Worm (Caenorhabditis elegans) whole organism, early embryonic: ENCODE measurements around the gene trpp-4.
"Not testable (repeated sequence)": the region's sequence is repeated elsewhere in the genome, so short reads cannot be mapped to it uniquely, and the experiment has no call there.

Source experiments
- B0310.2 ChIP-seq: sonication (generic microtip); optimal IDR thresholded peaks from 2 replicates; lab custom pipeline; 2016; ENCODE audit warnings: mild to moderate bottlenecking, missing genetic modification characterization, missing compliant biosample characterization
- F13C5.2 ChIP-seq: sonication (generic microtip); optimal IDR thresholded peaks from 2 replicates; lab custom pipeline; 2017; ENCODE audit warnings: mild to moderate bottlenecking, missing genetic modification characterization, inconsistent platforms, missing compliant biosample characterization
- aly-1 ChIP-seq: sonication (generic microtip); optimal IDR thresholded peaks from 2 replicates; lab custom pipeline; 2016; ENCODE audit warnings: missing genetic modification characterization, missing compliant biosample characterization
- ama-1 ChIP-seq: fragments of 150-350 bp; optimal IDR thresholded peaks from 2 replicates; lab custom pipeline; 2014
- ceh-13 ChIP-seq: fragments of 200-800 bp; sonication (Bioruptor generic); optimal IDR thresholded peaks from 2 replicates; lab custom pipeline; 2018; ENCODE audit warnings: mild to moderate bottlenecking, missing genetic modification characterization, missing compliant biosample characterization
- ceh-36 ChIP-seq: sonication (generic microtip); optimal IDR thresholded peaks from 2 replicates; lab custom pipeline; 2016; ENCODE audit warnings: missing genetic modification characterization, inconsistent platforms, missing compliant biosample characterization
- ets-7 ChIP-seq: sonication (generic microtip); optimal IDR thresholded peaks from 2 replicates; lab custom pipeline; 2016; ENCODE audit warnings: missing genotype, missing genetic modification characterization, missing compliant biosample characterization
- flt-1 ChIP-seq: fragments of 200-800 bp; sonication (Bioruptor generic); IDR thresholded peaks from 2 replicates; pipeline ENCODE4 v1.3.6; 2022; ENCODE audit warnings: missing genetic modification characterization, missing compliant biosample characterization
- hmbx-1 ChIP-seq: sonication (generic microtip); optimal IDR thresholded peaks from 2 replicates; lab custom pipeline; 2016; ENCODE audit warnings: mild to moderate bottlenecking, missing genetic modification characterization, missing compliant biosample characterization
- hmg-4 ChIP-seq: fragments of 200-800 bp; sonication (Bioruptor generic); optimal IDR thresholded peaks from 2 replicates; lab custom pipeline; 2018; ENCODE audit warnings: mild to moderate bottlenecking, missing genetic modification characterization, missing compliant biosample characterization
- hnd-1 ChIP-seq: sonication (generic microtip); optimal IDR thresholded peaks from 2 replicates; lab custom pipeline; 2016; ENCODE audit warnings: missing genetic modification characterization, missing compliant biosample characterization
- pes-1 ChIP-seq: fragments of 200-800 bp; sonication (Bioruptor generic); IDR thresholded peaks from 2 replicates; pipeline ENCODE4 v1.3.6; 2022; ENCODE audit warnings: missing genetic modification reagents, missing genetic modification characterization, missing compliant biosample characterization
- scrt-1 ChIP-seq: fragments of 200-800 bp; sonication (Bioruptor generic); IDR thresholded peaks from 2 replicates; pipeline ENCODE4 v1.3.6; 2022; ENCODE audit warnings: missing genetic modification characterization, missing compliant biosample characterization
- sea-1 ChIP-seq: fragments of 200-800 bp; sonication (Bioruptor generic); conservative IDR thresholded peaks from 2 replicates; pipeline ENCODE4 v1.3.6; 2022; ENCODE audit warnings: missing genetic modification characterization, missing compliant biosample characterization
- tbx-11 ChIP-seq: fragments of 200-800 bp; sonication (Bioruptor generic); IDR thresholded peaks from 2 replicates; pipeline ENCODE4 v1.3.6; 2022; ENCODE audit warnings: missing genetic modification characterization, missing compliant biosample characterization
- tbx-37 ChIP-seq: fragments of 200-800 bp; sonication (Bioruptor generic); conservative IDR thresholded peaks from 2 replicates; pipeline ENCODE4 v1.3.6; 2022; ENCODE audit warnings: missing genetic modification reagents, missing genetic modification characterization, missing compliant biosample characterization
- tra-4 ChIP-seq: sonication (generic microtip); optimal IDR thresholded peaks from 2 replicates; lab custom pipeline; 2017; ENCODE audit warnings: missing genetic modification characterization, missing compliant biosample characterization

The trpp-4 gene

DNA sequence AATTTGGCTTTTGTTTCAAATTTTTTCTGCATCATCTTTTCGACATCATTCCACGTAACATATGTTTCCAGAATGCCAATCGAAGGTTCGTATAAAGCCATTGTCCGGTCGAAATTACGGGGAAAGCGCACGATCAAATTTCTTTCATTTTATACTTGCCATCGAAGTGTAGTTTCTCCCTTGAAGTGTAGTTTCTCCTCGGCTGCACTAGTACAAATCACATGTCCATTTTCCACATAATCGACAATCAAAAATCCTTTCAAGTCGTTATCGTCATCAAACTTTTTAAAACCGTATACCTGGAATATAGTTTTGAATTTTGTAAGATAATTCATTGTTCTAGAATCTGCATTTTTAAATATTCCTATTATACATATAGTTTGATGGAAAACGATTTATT is 24.7 kb upstream of the trpp-4 start, which contains the start of gene E02C12.9:
Gene E02C12.9 (minus strand): TSS at position 101 of the 400 bp plus-strand sequence.
- TF ChIP-seq ceh-36 (tag; lab: Kevin White, UChicago) (no peak), F13C5.2 (tag; lab: Kevin White, UChicago) (no peak), hmbx-1 (no peak), tbx-11 (GFP tag; lab: Robert Waterston, UW) (no peak), tbx-37 (GFP tag; lab: Robert Waterston, UW) (no peak), hnd-1 (tag; lab: Kevin White, UChicago) (no peak), ceh-13 (GFP tag; lab: Kevin White, UChicago) (no peak), ama-1 (lab: Kevin White, UChicago) (no peak), ets-7 (tag; lab: Kevin White, UChicago) (no peak), aly-1 (tag; lab: Kevin White, UChicago) (no peak), pes-1 (GFP tag; lab: Robert Waterston, UW) (no peak), B0310.2 (tag; lab: Kevin White, UChicago) (no peak)

DNA sequence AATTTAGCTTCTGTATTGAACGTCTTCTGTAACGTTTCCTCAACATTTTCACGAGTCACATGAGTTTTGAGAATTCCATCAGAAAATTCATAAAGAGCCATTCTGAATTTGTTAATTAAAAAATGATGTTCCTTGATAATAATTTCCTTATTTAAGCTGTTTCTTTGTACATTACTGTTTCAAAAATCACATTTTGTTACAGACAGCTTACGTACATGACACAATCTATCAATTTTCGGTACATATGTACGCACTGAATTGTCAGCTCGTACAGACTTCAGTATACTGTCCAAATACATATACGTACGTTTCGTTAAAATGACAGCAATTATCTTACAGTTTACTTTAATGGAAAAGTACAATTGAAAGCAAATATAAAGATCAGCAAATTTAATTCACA is 23.7 kb upstream of the trpp-4 start, which contains the start of gene E02C12.19:
Gene E02C12.19 (minus strand): TSS at position 101 of the 400 bp plus-strand sequence.
- no peak for TF ChIP-seq tra-4
- TF ChIP-seq flt-1 = no peak
- no peak for TF ChIP-seq ceh-36 (tag; lab: Kevin White, UChicago)

DNA sequence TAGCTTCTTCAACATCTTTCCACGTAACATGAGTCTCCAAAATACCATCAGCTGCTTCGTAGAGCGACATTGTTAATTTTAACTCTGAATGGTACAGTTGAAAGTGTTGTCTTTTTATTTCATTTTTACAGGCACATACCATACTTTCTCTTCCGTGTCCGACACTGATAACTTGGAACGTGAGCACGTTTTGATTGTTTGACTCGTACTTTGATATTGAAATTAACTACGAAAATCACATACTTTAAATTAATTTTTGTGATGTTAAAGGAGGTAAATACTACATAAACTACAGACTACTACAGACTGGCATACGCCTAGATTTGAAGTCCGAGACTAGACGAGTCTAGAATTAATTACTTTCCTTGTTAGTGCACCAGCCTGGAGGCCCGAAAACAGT is 21.8 kb upstream of the trpp-4 start, which contains the start of gene E02C12.10:
Gene E02C12.10 (minus strand): TSS at position 75 of the 400 bp plus-strand sequence.
- TF ChIP-seq F13C5.2 (tag; lab: Kevin White, UChicago) (no peak), sea-1 (GFP tag; lab: Robert Waterston, UW) (no peak), aly-1 (tag; lab: Kevin White, UChicago) (no peak), ets-7 (tag; lab: Kevin White, UChicago) (no peak), hmg-4 (GFP tag; lab: Kevin White, UChicago) (no peak), ama-1 (lab: Kevin White, UChicago) (no peak), tbx-11 (GFP tag; lab: Robert Waterston, UW) (no peak), ceh-13 (GFP tag; lab: Kevin White, UChicago) (no peak)

DNA sequence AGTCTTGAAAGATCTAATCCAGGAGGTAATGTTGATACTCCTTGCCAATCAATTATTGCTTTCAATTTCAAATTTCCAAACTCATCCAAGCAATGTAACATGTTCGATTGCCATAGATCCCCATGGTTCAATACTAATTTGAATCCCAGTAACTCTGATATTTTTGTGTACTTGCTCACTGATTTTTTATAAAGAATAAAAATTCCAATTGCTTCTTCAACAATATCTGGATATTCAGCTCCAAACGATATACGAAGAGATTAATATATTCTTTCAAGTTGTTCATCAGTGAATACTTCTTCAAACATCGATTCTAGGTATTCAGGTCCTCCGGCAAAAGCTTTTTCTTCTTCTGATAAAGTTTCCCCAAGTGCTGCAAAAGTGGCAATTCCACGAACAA is 20.3 kb upstream of the trpp-4 start, which contains the start of gene E02C12.11:
Gene E02C12.11 (minus strand): TSS at position 101 of the 400 bp plus-strand sequence.
- TF ChIP-seq hmg-4 (GFP tag; lab: Kevin White, UChicago); ama-1 (lab: Kevin White, UChicago); hnd-1 (tag; lab: Kevin White, UChicago): not testable (repeated sequence)

DNA sequence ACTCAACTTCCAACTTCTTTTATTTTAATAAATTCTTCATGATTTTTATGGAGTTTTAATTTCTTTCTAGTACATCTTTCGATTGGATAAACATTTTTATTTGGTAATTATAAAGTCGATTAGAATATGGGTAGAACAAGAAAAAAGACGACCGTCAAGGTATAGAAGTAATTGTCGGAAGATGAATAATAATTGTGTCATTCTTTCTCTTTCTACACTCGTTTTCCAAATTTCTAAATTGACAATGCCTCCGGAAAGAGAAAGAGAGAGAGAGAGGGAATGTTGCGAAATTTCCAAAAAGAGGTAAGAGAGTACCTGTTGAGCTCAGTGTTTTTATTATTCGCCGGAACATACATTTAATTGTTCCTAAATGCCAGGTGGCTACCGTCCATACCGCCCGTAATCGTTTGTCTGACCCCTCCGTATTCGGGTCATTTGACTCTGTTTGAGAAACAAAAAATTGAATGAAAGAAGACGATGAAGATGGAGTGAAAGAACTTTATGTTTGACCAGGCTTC is 18.2 kb upstream of the trpp-4 start, which contains the start of gene E02C12.12:
Gene E02C12.12 (minus strand): TSS at position 468 of the 518 bp plus-strand sequence.
- TF ChIP-seq hmbx-1 (no peak), aly-1 (tag; lab: Kevin White, UChicago) (no peak), scrt-1 (GFP tag; lab: Robert Waterston, UW) (no peak), flt-1 (no peak), tra-4 (no peak), ama-1 (lab: Kevin White, UChicago) (no peak), pes-1 (GFP tag; lab: Robert Waterston, UW) (no peak), B0310.2 (tag; lab: Kevin White, UChicago) (no peak), ceh-36 (tag; lab: Kevin White, UChicago) (no peak)

DNA sequence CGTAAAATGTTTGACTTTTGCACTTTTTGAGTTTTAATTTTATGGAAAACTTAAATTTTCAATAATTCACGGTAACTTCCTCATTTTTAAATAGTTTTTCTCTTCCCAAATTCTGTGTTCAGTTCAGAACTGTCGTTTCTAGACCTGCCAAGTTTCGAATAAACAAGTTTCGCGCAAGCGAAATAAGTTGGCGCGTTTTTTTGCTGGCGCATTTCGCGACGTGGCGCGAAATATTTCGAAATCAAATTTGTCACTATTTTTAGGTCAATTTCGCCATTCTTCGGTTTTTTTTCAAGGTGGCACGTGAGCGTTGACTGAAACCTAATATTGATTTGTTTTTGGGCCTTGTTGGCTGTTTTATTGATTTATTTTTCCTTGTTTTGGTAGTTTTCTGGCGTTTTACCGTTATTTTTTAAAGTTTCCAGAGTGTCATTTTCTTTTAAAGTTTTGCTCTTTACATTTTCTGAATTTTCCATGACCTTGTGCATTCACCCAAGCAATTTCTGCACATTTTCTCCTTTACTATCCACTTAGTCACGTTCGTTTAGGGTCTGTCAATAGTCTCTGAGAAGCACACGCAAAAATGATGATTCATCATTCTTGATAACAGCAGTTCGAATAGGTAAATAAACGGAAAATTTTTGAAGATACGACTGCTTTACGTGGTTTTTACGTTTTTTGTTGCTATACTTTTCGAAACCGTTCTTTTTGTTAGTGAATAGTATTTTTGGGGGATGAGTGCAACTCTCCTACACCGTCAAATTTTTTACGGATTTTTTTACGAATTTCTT is 17.4 kb upstream of the trpp-4 start:
- TF ChIP-seq hnd-1 (tag; lab: Kevin White, UChicago) = no peak
- TF ChIP-seq ama-1 (lab: Kevin White, UChicago) = no peak
- no peak for TF ChIP-seq tbx-11 (GFP tag; lab: Robert Waterston, UW)

DNA sequence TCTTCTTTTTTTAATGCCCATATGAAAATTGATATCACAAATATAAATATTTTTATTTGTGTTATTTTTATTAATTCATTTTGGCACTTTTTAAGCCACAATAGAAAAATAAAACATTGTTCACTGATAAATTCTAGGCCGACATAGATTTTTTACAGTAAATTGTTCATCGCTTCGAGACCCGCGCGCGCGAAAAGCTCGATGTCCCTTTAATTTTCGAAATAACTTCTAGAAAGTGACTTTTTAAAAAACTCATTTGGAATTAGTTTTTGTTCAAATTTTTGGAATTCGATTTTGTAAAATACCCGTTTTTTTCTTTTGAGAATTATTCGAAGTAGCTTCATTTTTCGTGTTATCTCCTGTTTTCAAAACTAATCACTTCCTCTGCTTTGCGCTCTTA is 15.8 kb upstream of the trpp-4 start:
- TF ChIP-seq tbx-11 (GFP tag; lab: Robert Waterston, UW) (no peak), ets-7 (tag; lab: Kevin White, UChicago) (no peak), aly-1 (tag; lab: Kevin White, UChicago) (no peak), tbx-37 (GFP tag; lab: Robert Waterston, UW) (no peak), F13C5.2 (tag; lab: Kevin White, UChicago) (no peak), ceh-13 (GFP tag; lab: Kevin White, UChicago) (no peak), sea-1 (GFP tag; lab: Robert Waterston, UW) (no peak)

DNA sequence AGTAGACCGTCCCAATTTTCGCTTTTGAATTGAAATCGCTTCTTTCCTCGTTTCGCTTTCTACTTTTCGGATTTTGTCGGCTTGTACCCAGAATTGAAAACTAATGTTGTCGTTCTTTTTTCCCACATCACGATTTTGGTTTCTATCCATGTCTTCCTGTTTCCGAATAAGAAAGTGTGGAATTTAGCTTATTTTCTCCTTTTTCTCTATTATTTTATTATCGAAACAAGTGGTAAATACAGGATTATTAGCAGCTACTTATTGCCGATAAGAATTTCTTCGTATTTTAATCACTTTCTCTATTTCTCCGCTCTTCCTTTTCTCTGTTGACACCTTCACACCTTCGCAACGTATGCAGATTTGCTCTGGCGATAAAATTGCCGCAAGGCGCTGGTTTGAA is 15.2 kb upstream of the trpp-4 start:
- TF ChIP-seq pes-1 (GFP tag; lab: Robert Waterston, UW) (no peak), B0310.2 (tag; lab: Kevin White, UChicago) (no peak), hnd-1 (tag; lab: Kevin White, UChicago) (no peak), hmbx-1 (no peak), ets-7 (tag; lab: Kevin White, UChicago) (no peak), ceh-13 (GFP tag; lab: Kevin White, UChicago) (no peak), tra-4 (no peak), scrt-1 (GFP tag; lab: Robert Waterston, UW) (no peak), aly-1 (tag; lab: Kevin White, UChicago) (no peak), hmg-4 (GFP tag; lab: Kevin White, UChicago) (no peak), sea-1 (GFP tag; lab: Robert Waterston, UW) (no peak), tbx-11 (GFP tag; lab: Robert Waterston, UW) (no peak), tbx-37 (GFP tag; lab: Robert Waterston, UW) (no peak)
